Fruit fly (Drosophila melanogaster): ENCODE results near the gene CG4650.

- TF ChIP-seq CTCF (optimal IDR thresholded peaks at IDR 0.05) (no peak), CG8478 (optimal IDR thresholded peaks at IDR 0.05) (no peak)
These were observed 14.3 kb downstream of the CG4650 start, which contains the start of gene CG4691 for dm6 chr2L:14760467-14760866.
